Fruit fly (Drosophila melanogaster) whole organism, wandering third instar larva: ENCODE measurements around the gene CG42870.

Experiments
- Abd-B ChIP-seq: fragments of >200 bp; optimal IDR thresholded peaks from 2 replicates; lab custom pipeline; 2017; ENCODE audit warnings: missing biosample characterization, missing genetic modification characterization
- CG9705 ChIP-seq: fragments of 200-800 bp; sonication (Bioruptor generic); optimal IDR thresholded peaks from 2 replicates; lab custom pipeline; 2018; ENCODE audit warnings: missing biosample characterization, mild to moderate bottlenecking, missing genetic modification characterization
- CrebA ChIP-seq: fragments of 200-800 bp; sonication (Bioruptor generic); optimal IDR thresholded peaks from 2 replicates; lab custom pipeline; 2016; ENCODE audit warnings: missing biosample characterization, mild to moderate bottlenecking, missing genetic modification characterization, borderline replicate concordance
- Dfd ChIP-seq: fragments of >200 bp; optimal IDR thresholded peaks from 2 replicates; lab custom pipeline; 2017; ENCODE audit warnings: missing biosample characterization, missing genetic modification characterization
- Dif ChIP-seq: fragments of 200-275, 200-300 bp; sonication (Bioruptor generic); optimal IDR thresholded peaks from 2 replicates; lab custom pipeline; 2018; ENCODE audit warnings: missing biosample characterization, missing genetic modification characterization; ENCODE audit not compliant: partially characterized antibody
- GATAd ChIP-seq: sonication (Bioruptor generic); optimal IDR thresholded peaks from 2 replicates; lab custom pipeline; 2016; ENCODE audit warnings: missing biosample characterization, missing genetic modification characterization
- HLH106 ChIP-seq: fragments of 200-800 bp; optimal IDR thresholded peaks from 3 replicates; lab custom pipeline; 2019; ENCODE audit warnings: missing biosample characterization, mild to moderate bottlenecking, missing genetic modification characterization, moderate library complexity
- Hnf4 ChIP-seq: fragments of 200-800 bp; sonication (Bioruptor generic); optimal IDR thresholded peaks from 2 replicates; lab custom pipeline; 2016; ENCODE audit warnings: missing biosample characterization, mild to moderate bottlenecking, missing genetic modification characterization
- Hr83 ChIP-seq: fragments of 200-300 bp; sonication (Bioruptor generic); optimal IDR thresholded peaks from 2 replicates; lab custom pipeline; 2016; ENCODE audit warnings: missing biosample characterization, mild to moderate bottlenecking, missing genetic modification characterization, moderate library complexity; ENCODE audit not compliant: poor library complexity, severe bottlenecking
- Jra ChIP-seq: sonication (Bioruptor generic); optimal IDR thresholded peaks from 2 replicates; lab custom pipeline; 2016; ENCODE audit warnings: missing biosample characterization, missing genetic modification characterization
- Myc ChIP-seq: fragments of >200 bp; optimal IDR thresholded peaks from 2 replicates; lab custom pipeline; 2017
- N ChIP-seq: fragments of >200 bp; optimal IDR thresholded peaks from 2 replicates; lab custom pipeline; 2018; ENCODE audit warnings: missing biosample characterization, missing external identifiers, missing genetic modification characterization
- OdsH ChIP-seq: fragments of 200-800 bp; sonication (Bioruptor generic); optimal IDR thresholded peaks from 2 replicates; lab custom pipeline; 2016; ENCODE audit warnings: missing biosample characterization, mild to moderate bottlenecking, missing genetic modification characterization
- Rel ChIP-seq, 2 experiments: fragments of 200-800 bp; sonication (Bioruptor generic) in 1 of 2; optimal IDR thresholded peaks; 2 replicates in 1 of 2; 3 replicates in 1 of 2; lab custom pipeline; 2016 to 2019; ENCODE audit warnings: mild to moderate bottlenecking in 2 of 2, missing biosample characterization in 2 of 2, missing genetic modification characterization in 2 of 2, moderate library complexity in 1 of 2
- Sp1 ChIP-seq: fragments of 200-800 bp; sonication (Bioruptor generic); optimal IDR thresholded peaks from 3 replicates; lab custom pipeline; 2019; ENCODE audit warnings: missing biosample characterization, mild to moderate bottlenecking, missing genetic modification characterization, moderate library complexity
- Vsx2 ChIP-seq: fragments of 200-300, 225-300 bp; sonication (Bioruptor generic); optimal IDR thresholded peaks from 2 replicates; lab custom pipeline; 2018; ENCODE audit warnings: missing biosample characterization, missing genetic modification characterization; ENCODE audit not compliant: partially characterized antibody
- br ChIP-seq: fragments of 200-800 bp; sonication (Bioruptor generic); optimal IDR thresholded peaks from 2 replicates; lab custom pipeline; 2016; ENCODE audit warnings: missing biosample characterization, missing genetic modification characterization
- brk ChIP-seq: fragments of 200-800 bp; sonication (Bioruptor generic); optimal IDR thresholded peaks from 2 replicates; lab custom pipeline; 2016; ENCODE audit warnings: missing biosample characterization, mild to moderate bottlenecking, missing genetic modification characterization
- dmrt93B ChIP-seq: fragments of 200-800 bp; sonication (Bioruptor generic); optimal IDR thresholded peaks from 2 replicates; lab custom pipeline; 2018; ENCODE audit warnings: missing biosample characterization, mild to moderate bottlenecking, missing genetic modification characterization
- ey ChIP-seq: fragments of 200-800 bp; sonication (Bioruptor generic); optimal IDR thresholded peaks from 2 replicates; lab custom pipeline; 2016; ENCODE audit warnings: missing biosample characterization, missing genetic modification characterization
- foxo ChIP-seq, 2 experiments: fragments of 200-800 bp; sonication (Bioruptor generic); optimal IDR thresholded peaks; 2 replicates in 1 of 2; 3 replicates in 1 of 2; lab custom pipeline; 2016 to 2017; ENCODE audit warnings: missing biosample characterization in 2 of 2, missing genetic modification characterization in 2 of 2
- fru ChIP-seq: fragments of 200-800 bp; sonication (Bioruptor generic); optimal IDR thresholded peaks from 3 replicates; lab custom pipeline; 2016; ENCODE audit warnings: missing biosample characterization, mild to moderate bottlenecking, missing genetic modification characterization
- h ChIP-seq: fragments of 200-800 bp; sonication (Bioruptor generic); optimal IDR thresholded peaks from 3 replicates; lab custom pipeline; 2016; ENCODE audit warnings: missing biosample characterization, mild to moderate bottlenecking, missing genetic modification characterization
- jim ChIP-seq: fragments of 175-275, 200-325 bp; sonication (Bioruptor generic); optimal IDR thresholded peaks from 2 replicates; lab custom pipeline; 2016; ENCODE audit warnings: missing biosample characterization, mild to moderate bottlenecking, missing genetic modification characterization
- lola ChIP-seq: fragments of >200 bp; optimal IDR thresholded peaks from 2 replicates; lab custom pipeline; 2017; ENCODE audit warnings: missing biosample characterization, missing genetic modification characterization
- pan ChIP-seq: fragments of >200 bp; optimal IDR thresholded peaks from 2 replicates; lab custom pipeline; 2017
- rgr ChIP-seq: fragments of 200-800 bp; sonication (Bioruptor generic); optimal IDR thresholded peaks from 3 replicates; lab custom pipeline; 2016; ENCODE audit warnings: missing biosample characterization, mild to moderate bottlenecking, missing genetic modification characterization
- sage ChIP-seq: fragments of 200-800 bp; sonication (Bioruptor generic); optimal IDR thresholded peaks from 2 replicates; lab custom pipeline; 2016; ENCODE audit warnings: missing biosample characterization, mild to moderate bottlenecking, missing genetic modification characterization
- sv ChIP-seq: fragments of 200-800 bp; sonication (Bioruptor generic); optimal IDR thresholded peaks from 3 replicates; lab custom pipeline; 2016; ENCODE audit warnings: missing biosample characterization, missing genetic modification characterization
- tai ChIP-seq: sonication (Bioruptor generic); optimal IDR thresholded peaks from 2 replicates; lab custom pipeline; 2016; ENCODE audit warnings: missing biosample characterization, missing genetic modification characterization

The CG42870 gene

dm6 chr3R:21780086-21780485 lies 42.9 kb upstream of the CG42870 start:
- no peak for TF ChIP-seq h (GFP tag; lab: Kevin White, UChicago)
- no peak for TF ChIP-seq rgr (GFP tag; lab: Kevin White, UChicago)
- no peak for TF ChIP-seq Vsx2 (GFP tag; lab: Kevin White, UChicago)
- TF ChIP-seq N (GFP tag; lab: Kevin White, UChicago) = no peak
- TF ChIP-seq ey (GFP tag; lab: Kevin White, UChicago) = no peak
- no peak for TF ChIP-seq Jra
- no peak for TF ChIP-seq Hr83 (GFP tag; lab: Kevin White, UChicago)
- TF ChIP-seq sage = no peak
- TF ChIP-seq GATAd (GFP tag; lab: Kevin White, UChicago) = no peak
- no peak for TF ChIP-seq foxo (GFP tag; optimal IDR thresholded peaks at IDR 0.05; lab: Kevin White, UChicago)
- TF ChIP-seq Rel (GFP tag; optimal IDR thresholded peaks at IDR 0.05; lab: Kevin White, UChicago) = no peak
- TF ChIP-seq Rel (tag; optimal IDR thresholded peaks at IDR 0.05; lab: Kevin White, UChicago) = no peak
- no peak for TF ChIP-seq lola (GFP tag; lab: Kevin White, UChicago)
- TF ChIP-seq Hnf4 (GFP tag; lab: Kevin White, UChicago) = no peak

DNA sequence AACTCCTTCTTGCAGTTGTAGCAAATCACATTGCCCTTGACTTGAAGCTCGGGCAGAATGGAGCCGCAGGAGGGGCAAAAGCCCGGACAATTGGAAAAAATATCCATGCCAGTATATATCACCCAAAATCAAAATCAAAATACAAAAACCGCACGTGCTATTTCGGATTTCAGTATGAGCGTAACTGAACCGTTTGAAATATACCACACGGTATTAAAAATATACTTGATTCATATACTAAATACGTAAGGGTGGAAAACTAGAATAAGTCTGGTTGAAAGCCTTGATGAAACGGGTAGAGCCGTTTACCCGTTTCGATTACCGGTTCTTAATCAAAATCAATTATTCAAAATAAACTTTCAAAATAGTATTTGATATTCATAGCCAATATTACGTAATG lies 40.5 kb upstream of the CG42870 start, which contains the start of gene Polr1H:
Polr1H (minus strand) TSS at position 188 of the 400 bp plus-strand sequence.
- TF ChIP-seq Myc (lab: Kevin White, UChicago) (peak; percentile 87), CrebA (GFP tag; lab: Kevin White, UChicago) (peak; percentile 13), Abd-B (GFP tag; lab: Kevin White, UChicago) (no peak), Hr83 (GFP tag; lab: Kevin White, UChicago) (no peak)

dm6 chr3R:21775766-21776165 lies 38.6 kb upstream of the CG42870 start, which contains the start of the genes GABA-B-R2 and CG6800:
TSS of gene GABA-B-R2 (minus strand) at chr3R:21775840.
TSS of gene CG6800 (plus strand) at chr3R:21776138.
- TF ChIP-seq brk (GFP tag; lab: Kevin White, UChicago) (no peak), jim (GFP tag; lab: Kevin White, UChicago) (no peak), lola (GFP tag; lab: Kevin White, UChicago) (no peak), HLH106 (tag; lab: Kevin White, UChicago) (no peak), Hnf4 (GFP tag; lab: Kevin White, UChicago) (no peak), Sp1 (GFP tag; lab: Kevin White, UChicago) (no peak), OdsH (GFP tag; lab: Kevin White, UChicago) (no peak), br (GFP tag; lab: Kevin White, UChicago) (no peak), N (GFP tag; lab: Kevin White, UChicago) (no peak), sage (no peak), pan (no peak), dmrt93B (GFP tag; lab: Kevin White, UChicago) (no peak), Dfd (GFP tag; lab: Kevin White, UChicago) (no peak)

DNA sequence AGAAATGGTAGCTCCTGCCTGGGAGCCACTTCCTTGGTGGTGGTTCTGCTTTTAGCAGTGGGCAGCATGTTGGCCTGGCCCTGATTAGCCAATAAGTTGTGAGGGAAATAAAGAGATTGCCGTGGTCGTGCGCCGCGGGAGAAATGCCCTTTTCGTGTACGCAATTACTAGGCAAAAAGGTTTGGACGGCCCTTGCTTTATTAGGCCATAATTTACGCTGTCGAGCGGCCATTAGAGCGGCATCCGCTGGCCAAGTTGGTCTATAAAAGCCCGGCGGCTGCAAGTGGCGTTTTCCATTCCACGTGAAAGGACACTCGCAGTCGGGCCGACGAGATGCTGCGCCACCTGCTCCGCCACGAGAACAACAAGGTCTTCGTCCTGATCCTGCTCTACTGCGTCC lies 32.1 kb upstream of the CG42870 start, which contains the start of gene Burs:
Burs (plus strand) TSS at position 301 of the 400 bp plus-strand sequence.
- TF ChIP-seq fru (GFP tag; lab: Kevin White, UChicago) = no peak
- TF ChIP-seq dmrt93B (GFP tag; lab: Kevin White, UChicago) = no peak
- TF ChIP-seq Rel (GFP tag; optimal IDR thresholded peaks at IDR 0.05; lab: Kevin White, UChicago) = no peak
- no peak for TF ChIP-seq Rel (tag; optimal IDR thresholded peaks at IDR 0.05; lab: Kevin White, UChicago)
- TF ChIP-seq Jra = no peak
- no peak for TF ChIP-seq Dif (GFP tag; lab: Kevin White, UChicago)

- no peak for TF ChIP-seq pan
- no peak for TF ChIP-seq Abd-B (GFP tag; lab: Kevin White, UChicago)
- TF ChIP-seq sv (GFP tag; lab: Kevin White, UChicago) = no peak
- TF ChIP-seq Rel (GFP tag; optimal IDR thresholded peaks at IDR 0.05; lab: Kevin White, UChicago) = no peak
- TF ChIP-seq Rel (tag; optimal IDR thresholded peaks at IDR 0.05; lab: Kevin White, UChicago) = peak; percentile 64
- TF ChIP-seq brk (GFP tag; lab: Kevin White, UChicago) = no peak
- TF ChIP-seq CG9705 (GFP tag; lab: Kevin White, UChicago) = no peak
- no peak for TF ChIP-seq Sp1 (GFP tag; lab: Kevin White, UChicago)
- TF ChIP-seq CrebA (GFP tag; lab: Kevin White, UChicago) = no peak
- peak; percentile 43 for TF ChIP-seq h (GFP tag; lab: Kevin White, UChicago)
- TF ChIP-seq tai (GFP tag; lab: Kevin White, UChicago) = no peak
These were observed 21.1 kb upstream of the CG42870 start, which contains the start of gene CG42335 for dm6 chr3R:21758145-21758856. TSS of gene CG42335 (plus strand) at chr3R:21758764.
